Fruit fly (Drosophila melanogaster): ENCODE data around the gene CG18809.

CG18809 gene

DNA sequence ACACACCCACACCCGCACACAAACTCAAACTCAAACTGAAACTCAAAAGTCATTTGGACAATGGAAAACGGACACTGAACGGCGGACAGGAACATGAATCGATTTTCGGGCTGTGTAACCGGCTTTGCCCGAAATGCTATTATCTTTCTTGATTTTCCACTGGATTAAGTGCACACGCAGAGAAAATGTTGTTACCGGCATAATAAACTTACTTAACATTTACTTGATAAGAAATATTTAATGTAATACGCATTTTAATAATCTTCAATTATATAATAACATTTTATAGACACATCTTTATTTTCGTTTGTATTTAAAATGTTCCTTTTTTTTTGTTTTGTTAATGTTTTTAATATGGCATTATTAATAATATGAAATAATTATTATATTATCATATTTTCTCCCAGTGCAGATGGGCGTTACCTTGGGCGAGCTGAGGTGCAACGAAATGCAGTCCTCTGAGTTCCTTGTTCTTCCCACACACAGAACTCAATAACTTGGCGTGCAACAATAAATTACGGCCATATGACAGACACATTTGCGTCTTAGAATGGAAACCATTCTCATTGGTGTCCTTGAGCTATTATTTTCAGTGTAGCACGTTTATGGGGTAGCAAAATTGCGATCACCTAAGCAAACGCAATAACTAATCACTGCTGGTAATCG, 20.8 kb upstream of the CG18809 start, which contains the start of gene CG12702 (continued):
- no peak for TF ChIP-seq CG10321 (GFP tag; IDR thresholded peaks at IDR 0.05)
- no peak for TF ChIP-seq dmrt99B (tag; optimal IDR thresholded peaks at IDR 0.05)
- TF ChIP-seq CG10462 (GFP tag; optimal IDR thresholded peaks at IDR 0.05): no peak
- no peak for TF ChIP-seq da (GFP tag; optimal IDR thresholded peaks at IDR 0.05)
- peak; percentile 34 for TF ChIP-seq CG2712 (tag; optimal IDR thresholded peaks at IDR 0.05)
- no peak for TF ChIP-seq dm (GFP tag; optimal IDR thresholded peaks at IDR 0.05)
- TF ChIP-seq Lim3 (GFP tag; IDR thresholded peaks at IDR 0.05): no peak
- TF ChIP-seq CG1792 (GFP tag; optimal IDR thresholded peaks at IDR 0.05): no peak
- no peak for TF ChIP-seq chinmo (GFP tag; IDR thresholded peaks at IDR 0.05; ENCODE audit: partially characterized antibody)
- no peak for TF ChIP-seq phol (tag; optimal IDR thresholded peaks at IDR 0.05)
- no peak for TF ChIP-seq CG2678 (tag; optimal IDR thresholded peaks at IDR 0.05)
- TF ChIP-seq kay (GFP tag; optimal IDR thresholded peaks at IDR 0.05): no peak
- no peak for TF ChIP-seq bcd (GFP tag; optimal IDR thresholded peaks at IDR 0.05)
- TF ChIP-seq Gsc (GFP tag; IDR thresholded peaks at IDR 0.05): no peak
- no peak for TF ChIP-seq NFAT (GFP tag; IDR thresholded peaks at IDR 0.05)
- no peak for TF ChIP-seq Med (GFP tag)
- TF ChIP-seq lola (GFP tag; optimal IDR thresholded peaks at IDR 0.05): peak in 1 of 3 experiments; percentile 37
- TF ChIP-seq al (GFP tag; IDR thresholded peaks at IDR 0.05): no peak
- no peak for TF ChIP-seq Awh (GFP tag; IDR thresholded peaks at IDR 0.05)
- TF ChIP-seq dati (GFP tag; IDR thresholded peaks at IDR 0.05): no peak
- TF ChIP-seq sens-2 (GFP tag; IDR thresholded peaks at IDR 0.05): no peak
- TF ChIP-seq sqz (GFP tag; optimal IDR thresholded peaks at IDR 0.05): no peak
- no peak for TF ChIP-seq CG14441 (GFP tag; IDR thresholded peaks at IDR 0.05)
- no peak for TF ChIP-seq odd (GFP tag; optimal IDR thresholded peaks at IDR 0.05)
- TF ChIP-seq CG7556 (GFP tag; optimal IDR thresholded peaks at IDR 0.05): no peak
- no peak for TF ChIP-seq CG31365 (tag; optimal IDR thresholded peaks at IDR 0.05)
- TF ChIP-seq Atf6 (GFP tag; IDR thresholded peaks at IDR 0.05): no peak
- no peak for TF ChIP-seq Vsx1 (GFP tag; optimal IDR thresholded peaks at IDR 0.05)
- TF ChIP-seq btn (GFP tag; optimal IDR thresholded peaks at IDR 0.05): no peak
- no peak for TF ChIP-seq CG7372 (GFP tag; IDR thresholded peaks at IDR 0.05)
- TF ChIP-seq Hmr (GFP tag; optimal IDR thresholded peaks at IDR 0.05): no peak
- TF ChIP-seq pros (GFP tag; optimal IDR thresholded peaks at IDR 0.05): peak; percentile 66
- TF ChIP-seq Hey (tag; optimal IDR thresholded peaks at IDR 0.05): no peak
- no peak for TF ChIP-seq dysf (GFP tag; IDR thresholded peaks at IDR 0.05)
- TF ChIP-seq tll (GFP tag; optimal IDR thresholded peaks at IDR 0.05): peak in 1 of 2 experiments; percentile 79
- no peak for TF ChIP-seq Blimp-1 (GFP tag; optimal IDR thresholded peaks at IDR 0.05)
- TF ChIP-seq CG14050 (GFP tag; IDR thresholded peaks at IDR 0.05): no peak
- TF ChIP-seq CG18764 (GFP tag; optimal IDR thresholded peaks at IDR 0.05): no peak
- no peak for TF ChIP-seq CG9932 (GFP tag; IDR thresholded peaks at IDR 0.05)
- TF ChIP-seq CG12236 (GFP tag; optimal IDR thresholded peaks at IDR 0.05): no peak
- TF ChIP-seq CG11504 (tag; optimal IDR thresholded peaks at IDR 0.05): no peak
- peak; percentile 46 for TF ChIP-seq oc (tag; optimal IDR thresholded peaks at IDR 0.05)
- TF ChIP-seq Stat92E (GFP tag; optimal IDR thresholded peaks at IDR 0.05): no peak
- 0 out of 3 replicates have a peak, but pooled peaks have one; percentile 50 for TF ChIP-seq CG2199 (GFP tag; IDR thresholded peaks at IDR 0.05)
- TF ChIP-seq CG15011 (GFP tag; optimal IDR thresholded peaks at IDR 0.05): no peak
- TF ChIP-seq Dek (tag; optimal IDR thresholded peaks at IDR 0.05): no peak
- TF ChIP-seq CG15696 (tag; optimal IDR thresholded peaks at IDR 0.05): peak; percentile 29
- no peak for TF ChIP-seq grau (tag; optimal IDR thresholded peaks at IDR 0.05)
- TF ChIP-seq CG9817 (tag; optimal IDR thresholded peaks at IDR 0.05): no peak
- TF ChIP-seq gce (GFP tag; IDR thresholded peaks at IDR 0.05): no peak

Data from whole organism, embryonic.